Fruit fly (Drosophila melanogaster): ENCODE measurements around the gene Acp29AB.

DNA sequence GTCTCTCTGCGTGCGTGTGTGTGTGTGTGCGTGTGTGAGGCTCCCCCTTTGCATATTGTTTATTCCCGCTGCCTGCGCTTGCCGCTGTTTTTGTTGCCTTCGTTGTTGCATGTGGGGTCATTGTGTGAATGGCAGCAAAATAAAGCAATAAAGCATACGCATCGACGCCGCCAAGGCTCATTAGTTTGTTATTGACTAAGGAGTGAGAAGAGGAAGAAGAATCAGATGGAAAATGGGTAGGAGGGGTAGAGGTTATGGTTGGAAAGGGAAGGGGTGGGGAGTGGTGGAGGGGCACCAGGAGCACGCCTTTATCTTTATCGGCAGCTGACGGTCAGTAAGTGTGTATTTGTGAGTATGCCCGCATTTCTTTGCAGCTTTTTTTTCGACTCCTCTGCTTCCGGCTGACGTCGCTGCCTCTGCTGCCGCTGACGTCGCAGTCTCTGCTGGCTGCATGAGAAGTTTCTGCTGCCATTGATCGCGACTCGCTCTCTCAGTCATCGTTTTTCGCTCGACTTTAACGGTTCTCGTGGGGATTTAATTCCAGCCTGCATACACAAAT, 26.4 kb upstream of the Acp29AB start:
- TF ChIP-seq CG4496 (GFP tag; IDR thresholded peaks at IDR 0.05) (peak; percentile 43; the same call in 1 of the 3 replicates), CG15710 (tag; optimal IDR thresholded peaks at IDR 0.05) (peak; percentile 28)

Data from whole organism, pupa.